Worm (Caenorhabditis elegans) whole organism, L2 larva: ENCODE data around the gene spp-30.

Experiments used
- R02D3.7 ChIP-seq: fragments of 150-350 bp; optimal IDR thresholded peaks from 2 replicates; lab custom pipeline; 2014; ENCODE audit warnings: missing biosample characterization, missing genetic modification characterization
- ZK546.5 ChIP-seq: sonication (generic microtip); optimal IDR thresholded peaks from 2 replicates; lab custom pipeline; 2017; ENCODE audit warnings: missing biosample characterization, missing genetic modification characterization
- alr-1 ChIP-seq: fragments of 150-350 bp; optimal IDR thresholded peaks from 2 replicates; lab custom pipeline; 2014; ENCODE audit warnings: missing biosample characterization, missing genetic modification characterization
- aly-2 ChIP-seq: fragments of 150-350 bp; optimal IDR thresholded peaks from 2 replicates; lab custom pipeline; 2014; ENCODE audit warnings: missing biosample characterization, missing genetic modification characterization
- ama-1 ChIP-seq: fragments of 150-350 bp; optimal IDR thresholded peaks from 2 replicates; lab custom pipeline; 2018; ENCODE audit warnings: inconsistent platforms
- egl-27 ChIP-seq: sonication (generic microtip); optimal IDR thresholded peaks from 3 replicates; lab custom pipeline; 2017; ENCODE audit warnings: missing biosample characterization, missing genetic modification reagents, missing genetic modification characterization
- elt-1 ChIP-seq: fragments of 150-350 bp; optimal IDR thresholded peaks from 2 replicates; lab custom pipeline; 2014; ENCODE audit warnings: missing biosample characterization, missing genetic modification characterization
- fos-1 ChIP-seq: fragments of 150-350 bp; optimal IDR thresholded peaks from 2 replicates; lab custom pipeline; 2014; ENCODE audit warnings: missing biosample characterization, missing genetic modification characterization
- lin-11 ChIP-seq: fragments of 150-350 bp; sonication (generic microtip); optimal IDR thresholded peaks from 2 replicates; lab custom pipeline; 2014; ENCODE audit warnings: missing biosample characterization, missing genetic modification characterization, inconsistent platforms, mixed read lengths
- lin-13 ChIP-seq: fragments of 150-350 bp; optimal IDR thresholded peaks from 2 replicates; lab custom pipeline; 2014; ENCODE audit warnings: missing biosample characterization, missing genetic modification reagents, missing genetic modification characterization
- mbf-1 ChIP-seq: sonication (generic microtip); optimal IDR thresholded peaks from 2 replicates; lab custom pipeline; 2017; ENCODE audit warnings: missing biosample characterization, missing genetic modification characterization
- nhr-11 ChIP-seq: fragments of 150-350 bp; optimal IDR thresholded peaks from 2 replicates; lab custom pipeline; 2014; ENCODE audit warnings: missing biosample characterization, missing genetic modification characterization
- nhr-12 ChIP-seq: fragments of 150-350 bp; optimal IDR thresholded peaks from 2 replicates; lab custom pipeline; 2014; ENCODE audit warnings: missing biosample characterization, missing genetic modification characterization
- nhr-129 ChIP-seq: fragments of 150-350 bp; optimal IDR thresholded peaks from 2 replicates; lab custom pipeline; 2014; ENCODE audit warnings: missing biosample characterization, missing genetic modification characterization
- nhr-21 ChIP-seq: fragments of 150-350 bp; optimal IDR thresholded peaks from 2 replicates; lab custom pipeline; 2014; ENCODE audit warnings: missing biosample characterization, missing genetic modification characterization
- nhr-237 ChIP-seq: fragments of 150-350 bp; optimal IDR thresholded peaks from 2 replicates; lab custom pipeline; 2014; ENCODE audit warnings: missing biosample characterization, missing genetic modification characterization
- nhr-6 ChIP-seq: fragments of 150-350 bp; optimal IDR thresholded peaks from 2 replicates; lab custom pipeline; 2014; ENCODE audit warnings: missing biosample characterization, missing genetic modification characterization
- sem-4 ChIP-seq: fragments of 150-350 bp; optimal IDR thresholded peaks from 2 replicates; lab custom pipeline; 2014; ENCODE audit warnings: missing biosample characterization, missing genetic modification reagents, missing genetic modification characterization
- skn-1 ChIP-seq: sonication (generic microtip); optimal IDR thresholded peaks from 2 replicates; lab custom pipeline; 2017; ENCODE audit warnings: missing biosample characterization, missing genetic modification characterization
- sma-3 ChIP-seq: sonication (generic microtip); optimal IDR thresholded peaks from 2 replicates; lab custom pipeline; 2016; ENCODE audit warnings: missing genetic modification reagents, missing genetic modification characterization, missing compliant biosample characterization
- sma-9 ChIP-seq, 2 experiments: fragments of 150-350 bp in 1 of 2; sonication (generic microtip) in 1 of 2; optimal IDR thresholded peaks; 2 replicates each; lab custom pipeline; 2014 to 2016; ENCODE audit warnings: missing genetic modification characterization in 2 of 2, mild to moderate bottlenecking in 1 of 2, missing biosample characterization in 1 of 2, missing compliant biosample characterization in 1 of 2, missing genetic modification reagents in 1 of 2, moderate library complexity in 1 of 2
- snpc-4 ChIP-seq: fragments of 150-350 bp; optimal IDR thresholded peaks from 2 replicates; lab custom pipeline; 2014; ENCODE audit warnings: missing biosample characterization, missing genetic modification characterization
- unc-39 ChIP-seq: fragments of 150-350 bp; optimal IDR thresholded peaks from 2 replicates; lab custom pipeline; 2014; ENCODE audit warnings: missing biosample characterization, missing genetic modification characterization

spp-30 gene

ce11 chrX:11591620-11592019, 36.9 kb downstream of the spp-30 start, which contains the start of gene F52D10.2:
TSS of gene F52D10.2 (minus strand) at chrX:11591720.
- no peak for TF ChIP-seq ZK546.5 (tag; lab: Kevin White, UChicago)
- no peak for TF ChIP-seq egl-27 (tag; lab: Kevin White, UChicago)
- no peak for TF ChIP-seq lin-13 (GFP tag; lab: Kevin White, UChicago)
- no peak for TF ChIP-seq nhr-6 (tag; lab: Kevin White, UChicago)
- no peak for TF ChIP-seq R02D3.7 (tag; lab: Kevin White, UChicago)
- TF ChIP-seq nhr-12 (tag; lab: Kevin White, UChicago) = no peak
- TF ChIP-seq snpc-4 (tag; lab: Kevin White, UChicago) = no peak
- no peak for TF ChIP-seq fos-1
- TF ChIP-seq elt-1 (tag; lab: Kevin White, UChicago) = no peak
- TF ChIP-seq nhr-11 (tag; lab: Kevin White, UChicago) = no peak
- TF ChIP-seq sma-9 (GFP tag; optimal IDR thresholded peaks at IDR 0.05; lab: Kevin White, UChicago) = no peak
- no peak for TF ChIP-seq sma-9 (tag; optimal IDR thresholded peaks at IDR 0.05; lab: Kevin White, UChicago)
- no peak for TF ChIP-seq nhr-237 (tag; lab: Kevin White, UChicago)
- TF ChIP-seq nhr-21 = no peak
- no peak for TF ChIP-seq unc-39 (tag; lab: Kevin White, UChicago)
- no peak for TF ChIP-seq mbf-1
- TF ChIP-seq aly-2 (tag; lab: Kevin White, UChicago) = no peak

- no peak for TF ChIP-seq ama-1
- no peak for TF ChIP-seq fos-1
- no peak for TF ChIP-seq elt-1 (tag; lab: Kevin White, UChicago)
- no peak for TF ChIP-seq snpc-4 (tag; lab: Kevin White, UChicago)
- TF ChIP-seq lin-11 (tag; lab: Kevin White, UChicago) = no peak
- TF ChIP-seq aly-2 (tag; lab: Kevin White, UChicago) = no peak
- TF ChIP-seq ZK546.5 (tag; lab: Kevin White, UChicago) = no peak
- no peak for TF ChIP-seq skn-1 (tag; lab: Kevin White, UChicago)
- TF ChIP-seq, all 48 proteins: peak for 0
Measured at ce11 chrX:11590545-11590944, 37.9 kb downstream of the spp-30 start.

DNA sequence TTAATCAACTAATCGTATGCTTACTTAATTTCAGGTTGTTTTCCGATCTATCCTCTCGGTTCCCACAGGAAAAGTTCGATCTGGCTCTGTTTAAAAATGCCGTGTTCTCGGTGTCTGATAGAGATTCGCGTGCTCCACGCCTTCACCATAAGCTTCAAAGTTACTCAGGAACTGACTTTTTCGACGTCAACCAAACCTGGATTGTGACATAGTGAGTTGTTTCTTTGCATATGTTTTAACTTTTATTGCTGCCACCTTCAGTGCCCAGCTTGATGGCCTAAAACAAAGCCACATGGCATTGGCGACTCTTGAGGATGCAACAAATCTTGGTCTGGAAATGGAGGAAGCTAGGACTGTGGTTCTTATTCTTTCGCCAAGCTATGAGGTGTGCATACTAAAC, 42.6 kb downstream of the spp-30 start:
- no peak for TF ChIP-seq sem-4 (tag; lab: Kevin White, UChicago)

ce11 chrX:11585375-11585774, 43.1 kb downstream of the spp-30 start, which contains the start of gene abts-2:
TSS of gene abts-2 (plus strand) at chrX:11585675.
- no peak for TF ChIP-seq alr-1 (tag; lab: Kevin White, UChicago)
- no peak for TF ChIP-seq sma-3 (GFP tag; lab: Kevin White, UChicago)
- TF ChIP-seq nhr-129 (tag; lab: Kevin White, UChicago) = no peak
- no peak for TF ChIP-seq nhr-11 (tag; lab: Kevin White, UChicago)
